Worm (Caenorhabditis elegans) whole organism, young adult: ENCODE results near the gene twk-34.

ENCODE experiments used
- B0019.2 ChIP-seq: fragments of 200-800 bp; sonication (Bioruptor generic); conservative IDR thresholded peaks from 2 replicates; pipeline ENCODE4 v1.3.6; 2022; ENCODE audit warnings: missing genetic modification reagents, missing genetic modification characterization, missing compliant biosample characterization
- F37B4.10 ChIP-seq: fragments of 200-800 bp; sonication (Bioruptor generic); IDR thresholded peaks from 2 replicates; pipeline ENCODE4 v1.3.6; 2022; ENCODE audit warnings: missing genetic modification characterization, missing compliant biosample characterization
- Y53F4B.3 ChIP-seq: fragments of 200-800 bp; sonication (Bioruptor generic); IDR thresholded peaks from 2 replicates; pipeline ENCODE4 v1.3.6; 2022; ENCODE audit warnings: missing genetic modification reagents, missing genetic modification characterization, missing compliant biosample characterization
- Y67H2A.10 ChIP-seq: fragments of 200-800 bp; sonication (Bioruptor generic); conservative IDR thresholded peaks from 2 replicates; pipeline ENCODE4 v1.3.6; 2022; ENCODE audit warnings: missing genetic modification reagents, missing genetic modification characterization, missing compliant biosample characterization
- Y95B8A.8 ChIP-seq: fragments of 200-800 bp; sonication (Bioruptor generic); IDR thresholded peaks from 2 replicates; pipeline ENCODE4 v1.3.6; 2022; ENCODE audit warnings: missing genetic modification reagents, missing genetic modification characterization, missing compliant biosample characterization
- ZK185.1 ChIP-seq: sonication (generic microtip); optimal IDR thresholded peaks from 2 replicates; lab custom pipeline; 2016; ENCODE audit warnings: mild to moderate bottlenecking, missing genetic modification characterization, missing compliant biosample characterization; ENCODE audit not compliant: poor library complexity, severe bottlenecking
- akir-1 ChIP-seq: fragments of 200-800 bp; sonication (Bioruptor generic); optimal IDR thresholded peaks from 2 replicates; lab custom pipeline; 2018; ENCODE audit warnings: mild to moderate bottlenecking, missing genetic modification characterization, moderate library complexity, missing compliant biosample characterization
- aptf-2 ChIP-seq: fragments of 200-800 bp; sonication (Bioruptor generic); conservative IDR thresholded peaks from 2 replicates; pipeline ENCODE4 v1.3.6; 2022; ENCODE audit warnings: missing genetic modification reagents, missing genetic modification characterization, missing compliant biosample characterization
- aptf-3 ChIP-seq: fragments of 200-800 bp; sonication (Bioruptor generic); IDR thresholded peaks from 2 replicates; pipeline ENCODE4 v1.3.6; 2022; ENCODE audit warnings: missing genetic modification characterization, missing compliant biosample characterization
- cebp-1 ChIP-seq, 2 experiments: fragments of 200-800 bp in 1 of 2; sonication (Bioruptor generic) in 1 of 2; sonication (generic microtip) in 1 of 2; IDR thresholded peaks in 1 of 2; optimal IDR thresholded peaks in 1 of 2; 2 replicates each; pipeline versions ENCODE4 v1.3.6 to Lab custom; 2017 to 2022; ENCODE audit warnings: missing compliant biosample characterization in 2 of 2, missing genetic modification characterization in 2 of 2, mild to moderate bottlenecking in 1 of 2, missing genetic modification reagents in 1 of 2, moderate library complexity in 1 of 2
- cebp-2 ChIP-seq: fragments of 200-800 bp; sonication (Bioruptor generic); IDR thresholded peaks from 2 replicates; pipeline ENCODE4 v1.3.6; 2022; ENCODE audit warnings: missing genetic modification characterization, missing compliant biosample characterization
- ceh-40 ChIP-seq: fragments of 200-800 bp; sonication (Bioruptor generic); IDR thresholded peaks from 2 replicates; pipeline ENCODE4 v1.3.6; 2022; ENCODE audit warnings: missing genetic modification characterization, missing compliant biosample characterization
- ceh-79 ChIP-seq: sonication (generic microtip); optimal IDR thresholded peaks from 2 replicates; lab custom pipeline; 2017; ENCODE audit warnings: mild to moderate bottlenecking, missing genetic modification characterization, missing compliant biosample characterization
- die-1 ChIP-seq: sonication (generic microtip); optimal IDR thresholded peaks from 2 replicates; lab custom pipeline; 2016; ENCODE audit warnings: missing genotype, mild to moderate bottlenecking, missing genetic modification characterization, missing compliant biosample characterization
- dpff-1 ChIP-seq: sonication (generic microtip); optimal IDR thresholded peaks from 2 replicates; lab custom pipeline; 2017; ENCODE audit warnings: mild to moderate bottlenecking, missing genetic modification characterization, missing compliant biosample characterization
- egl-44 ChIP-seq: fragments of 200-800 bp; sonication (Bioruptor generic); IDR thresholded peaks from 2 replicates; pipeline ENCODE4 v1.3.6; 2022; ENCODE audit warnings: missing genetic modification reagents, missing genetic modification characterization, missing compliant biosample characterization
- egrh-3 ChIP-seq: fragments of 200-800 bp; sonication (Bioruptor generic); IDR thresholded peaks from 2 replicates; pipeline ENCODE4 v1.3.6; 2022; ENCODE audit warnings: missing genetic modification reagents, missing genetic modification characterization, missing compliant biosample characterization
- gei-17 ChIP-seq: fragments of 200-800 bp; sonication (Bioruptor generic); optimal IDR thresholded peaks from 2 replicates; lab custom pipeline; 2018; ENCODE audit warnings: mild to moderate bottlenecking, missing genetic modification characterization, missing compliant biosample characterization
- him-1 ChIP-seq: sonication (generic microtip); optimal IDR thresholded peaks from 2 replicates; lab custom pipeline; 2016; ENCODE audit warnings: missing genotype, missing genetic modification reagents, missing genetic modification characterization, missing compliant biosample characterization
- hlh-12 ChIP-seq: sonication (generic microtip); optimal IDR thresholded peaks from 2 replicates; lab custom pipeline; 2016; ENCODE audit warnings: missing genetic modification characterization, missing compliant biosample characterization
- hmg-1.2 ChIP-seq: fragments of 200-800 bp; sonication (Bioruptor generic); IDR thresholded peaks from 2 replicates; pipeline ENCODE4 v1.3.6; 2022; ENCODE audit warnings: missing genetic modification reagents, missing genetic modification characterization, missing compliant biosample characterization
- hmg-20 ChIP-seq: fragments of 200-800 bp; sonication (Bioruptor generic); IDR thresholded peaks from 2 replicates; pipeline ENCODE4 v1.3.6; 2022; ENCODE audit warnings: missing genetic modification reagents, missing genetic modification characterization, missing compliant biosample characterization
- hsf-1 ChIP-seq: fragments of 200-800 bp; sonication (Bioruptor generic); IDR thresholded peaks from 2 replicates; pipeline ENCODE4 v1.3.6; 2022; ENCODE audit warnings: missing genetic modification reagents, missing genetic modification characterization, missing compliant biosample characterization
- lag-1 ChIP-seq: fragments of 200-800 bp; sonication (Bioruptor generic); IDR thresholded peaks from 2 replicates; pipeline ENCODE4 v1.3.6; 2022; ENCODE audit warnings: missing genetic modification reagents, missing genetic modification characterization, missing compliant biosample characterization
- lin-26 ChIP-seq: fragments of 200-800 bp; sonication (Bioruptor generic); IDR thresholded peaks from 2 replicates; pipeline ENCODE4 v1.3.6; 2022; ENCODE audit warnings: missing genetic modification reagents, missing genetic modification characterization, missing compliant biosample characterization
- nfya-1 ChIP-seq: sonication (generic microtip); optimal IDR thresholded peaks from 2 replicates; lab custom pipeline; 2017; ENCODE audit warnings: antibody characterized with exemption, missing compliant biosample characterization, missing genetic modification characterization, borderline replicate concordance; ENCODE audit not compliant: insufficient read depth
- nfyb-1 ChIP-seq: fragments of 200-800 bp; sonication (Bioruptor generic); IDR thresholded peaks from 2 replicates; pipeline ENCODE4 v1.3.6; 2022; ENCODE audit warnings: missing genetic modification reagents, missing genetic modification characterization, missing compliant biosample characterization
- nhr-179 ChIP-seq: sonication (generic microtip); optimal IDR thresholded peaks from 2 replicates; lab custom pipeline; 2016; ENCODE audit warnings: mild to moderate bottlenecking, missing genetic modification characterization, missing compliant biosample characterization
- sdz-38 ChIP-seq: sonication (generic microtip); optimal IDR thresholded peaks from 2 replicates; lab custom pipeline; 2016; ENCODE audit warnings: missing genotype, missing genetic modification characterization, missing compliant biosample characterization
- snpc-1.3 ChIP-seq: sonication (generic microtip); optimal IDR thresholded peaks from 2 replicates; lab custom pipeline; 2017; ENCODE audit warnings: missing genetic modification characterization, mild to moderate bottlenecking, missing compliant biosample characterization, antibody characterized with exemption, moderate library complexity, missing genotype, missing genetic modification reagents; ENCODE audit not compliant: insufficient read depth
- snpc-3.4 ChIP-seq: sonication (generic microtip); optimal IDR thresholded peaks from 2 replicates; lab custom pipeline; 2017; ENCODE audit warnings: missing genetic modification characterization, mild to moderate bottlenecking, missing compliant biosample characterization, antibody characterized with exemption, moderate library complexity, missing genotype, missing genetic modification reagents
- snpc-4 ChIP-seq, 5 experiments: fragments of 150-350 bp in 1 of 5; sonication (generic microtip) in 4 of 5; optimal IDR thresholded peaks; 2 replicates each; lab custom pipeline; 2014 to 2018; ENCODE audit warnings: missing genetic modification characterization in 5 of 5, missing biosample characterization in 3 of 5, antibody characterized with exemption in 2 of 5, mild to moderate bottlenecking in 2 of 5, missing compliant biosample characterization in 2 of 5, missing genotype in 2 of 5, moderate library complexity in 2 of 5, missing genetic modification reagents in 1 of 5
- unc-130 ChIP-seq: sonication (generic microtip); optimal IDR thresholded peaks from 2 replicates; lab custom pipeline; 2016; ENCODE audit warnings: missing genetic modification reagents, missing genetic modification characterization, missing compliant biosample characterization
- zfh-2 ChIP-seq: fragments of 200-800 bp; sonication (Bioruptor generic); conservative IDR thresholded peaks from 2 replicates; pipeline ENCODE4 v1.3.6; 2022; ENCODE audit warnings: missing genetic modification reagents, missing genetic modification characterization, missing compliant biosample characterization
- zim-3 ChIP-seq: sonication (generic microtip); optimal IDR thresholded peaks from 2 replicates; lab custom pipeline; 2017; ENCODE audit warnings: mild to moderate bottlenecking, missing genetic modification characterization, moderate library complexity, missing compliant biosample characterization

The twk-34 gene

DNA sequence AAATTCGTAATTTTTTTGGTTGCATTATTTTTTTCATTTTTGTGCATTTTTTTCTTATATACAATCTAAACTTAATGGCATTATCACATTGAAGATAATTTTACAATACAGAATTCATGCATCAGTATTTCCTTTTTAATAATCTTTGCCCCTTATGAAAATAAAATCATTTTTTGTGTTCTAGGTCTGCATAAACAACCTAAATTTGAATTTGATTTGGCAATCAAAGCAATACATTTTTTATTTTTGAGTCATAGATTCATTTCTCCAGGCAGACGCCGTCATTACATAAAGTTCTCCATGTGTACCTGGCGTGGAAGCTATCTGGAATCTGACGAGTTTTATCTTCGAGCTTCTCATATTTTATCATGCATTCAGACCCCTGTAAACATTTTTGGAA, 17.1 kb downstream of the twk-34 start, which contains the start of gene srh-140:
Gene srh-140 (plus strand): TSS at position 301 of the 400 bp plus-strand sequence.
- no peak for TF ChIP-seq egl-44 (GFP tag; lab: Robert Waterston, UW)
- TF ChIP-seq egrh-3 (GFP tag; lab: Robert Waterston, UW): no peak
- no peak for TF ChIP-seq unc-130 (GFP tag; lab: Kevin White, UChicago)
- TF ChIP-seq gei-17 (GFP tag; lab: Kevin White, UChicago): no peak
- TF ChIP-seq snpc-1.3 (tag; lab: Kevin White, UChicago): no peak
- TF ChIP-seq aptf-3 (GFP tag; lab: Robert Waterston, UW): no peak
- TF ChIP-seq hmg-1.2 (GFP tag; lab: Robert Waterston, UW): no peak
- TF ChIP-seq B0019.2 (GFP tag; lab: Robert Waterston, UW): no peak
- TF ChIP-seq hsf-1 (GFP tag; lab: Robert Waterston, UW): no peak
- TF ChIP-seq lag-1 (GFP tag; lab: Robert Waterston, UW): no peak
- no peak for TF ChIP-seq snpc-4 (GFP tag; optimal IDR thresholded peaks at IDR 0.05; lab: Kevin White, UChicago)
- TF ChIP-seq snpc-4 (tag; optimal IDR thresholded peaks at IDR 0.05; lab: Kevin White, UChicago): no peak
- TF ChIP-seq dpff-1 (tag; lab: Kevin White, UChicago): no peak
- no peak for TF ChIP-seq him-1 (tag; lab: Kevin White, UChicago)
- TF ChIP-seq nfyb-1 (GFP tag; lab: Robert Waterston, UW): no peak

DNA sequence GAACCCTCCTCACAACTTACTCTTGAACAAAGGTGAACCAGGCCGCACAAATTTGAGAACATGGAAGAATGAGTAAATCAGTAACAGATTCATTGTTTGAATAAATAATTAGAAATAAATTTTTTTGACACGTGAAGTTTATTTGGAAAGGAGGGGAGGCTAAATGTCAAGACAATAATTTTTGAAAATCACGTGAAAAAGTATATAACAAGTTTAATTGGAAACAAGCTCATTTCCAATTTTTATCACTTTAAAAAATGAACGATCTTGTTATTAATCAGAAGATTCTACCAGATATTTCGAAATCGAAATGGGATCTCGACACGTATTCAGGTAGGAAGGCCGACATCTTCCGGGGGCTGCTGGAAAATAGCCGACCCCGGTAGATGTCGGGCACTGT, 21.9 kb downstream of the twk-34 start, which contains the start of the genes irld-57 and sfxn-1.3:
Gene irld-57 (minus strand): TSS at position 101 of the 400 bp plus-strand sequence.
Gene sfxn-1.3 (plus strand): TSS at position 232 of the 400 bp plus-strand sequence.
- TF ChIP-seq ZK185.1 (tag; lab: Kevin White, UChicago): no peak
- TF ChIP-seq Y53F4B.3 (GFP tag; lab: Robert Waterston, UW): no peak
- TF ChIP-seq hmg-1.2 (GFP tag; lab: Robert Waterston, UW): no peak
- TF ChIP-seq hlh-12 (tag; lab: Kevin White, UChicago): no peak
- TF ChIP-seq zim-3: no peak
- TF ChIP-seq sdz-38 (tag; lab: Kevin White, UChicago): no peak
- no peak for TF ChIP-seq ceh-79 (tag; lab: Kevin White, UChicago)
- no peak for TF ChIP-seq aptf-2 (GFP tag; lab: Robert Waterston, UW)
- TF ChIP-seq, all 124 proteins: peak for 0

DNA sequence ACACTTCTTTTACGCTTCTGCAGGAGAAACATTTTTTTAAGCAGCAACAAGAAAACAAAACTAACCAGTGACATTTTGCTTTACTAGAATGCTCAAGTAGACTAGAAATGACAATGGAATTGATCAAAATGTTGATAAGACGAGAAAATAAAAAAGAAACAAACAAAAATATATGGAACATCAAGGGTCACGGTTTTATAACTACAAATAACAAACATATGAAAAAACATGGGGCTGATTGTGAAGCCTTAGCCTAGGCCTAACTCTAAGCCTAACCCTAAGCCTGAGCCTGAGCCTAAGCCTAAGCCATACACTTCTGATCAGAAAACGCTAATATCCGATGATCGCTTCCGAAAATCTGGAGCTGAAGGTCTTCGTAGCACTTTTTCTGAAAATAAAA, 25.7 kb downstream of the twk-34 start, which contains the start of gene Y6E2A.10:
Gene Y6E2A.10 (minus strand): TSS at position 101 of the 400 bp plus-strand sequence.
- TF ChIP-seq nfya-1 (tag; lab: Kevin White, UChicago) (no peak), Y67H2A.10 (no peak), snpc-3.4 (tag; lab: Kevin White, UChicago) (no peak), Y95B8A.8 (GFP tag; lab: Robert Waterston, UW) (no peak), nfyb-1 (GFP tag; lab: Robert Waterston, UW) (no peak), ceh-40 (GFP tag; lab: Robert Waterston, UW) (no peak), cebp-1 (GFP tag; IDR thresholded peaks at IDR 0.05; lab: Robert Waterston, UW) (no peak), cebp-1 (tag; optimal IDR thresholded peaks at IDR 0.05; lab: Kevin White, UChicago) (no peak), F37B4.10 (no peak)

DNA sequence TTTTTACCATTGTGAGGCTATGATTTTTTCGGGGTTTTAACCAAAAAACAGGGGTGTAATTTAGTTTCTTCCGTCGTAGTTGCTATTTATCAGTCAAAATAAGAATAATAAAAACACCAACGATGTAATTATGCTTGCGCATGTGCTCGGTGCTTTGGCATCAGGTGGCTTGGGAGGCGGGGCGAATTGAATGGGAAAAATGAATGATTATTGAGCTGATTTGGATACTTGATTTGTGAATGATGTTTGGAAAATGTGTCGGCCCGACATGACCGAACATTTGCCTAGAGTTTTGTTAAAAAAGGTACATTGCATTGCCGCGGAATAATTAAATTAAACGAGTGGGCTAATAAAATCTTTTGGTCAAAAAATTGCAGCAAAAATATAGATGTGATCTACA, 27.4 kb downstream of the twk-34 start, which contains the start of gene str-38:
Gene str-38 (minus strand): TSS at position 101 of the 400 bp plus-strand sequence.
- TF ChIP-seq hmg-20 (GFP tag; lab: Robert Waterston, UW): no peak
- TF ChIP-seq, all 124 proteins: peak for 0

- TF ChIP-seq nhr-179 (tag; lab: Kevin White, UChicago): no peak
- no peak for TF ChIP-seq lin-26 (GFP tag; lab: Robert Waterston, UW)
- no peak for TF ChIP-seq die-1 (tag; lab: Kevin White, UChicago)
- no peak for TF ChIP-seq cebp-2 (GFP tag; lab: Robert Waterston, UW)
- no peak for TF ChIP-seq akir-1 (GFP tag; lab: Kevin White, UChicago)
- TF ChIP-seq zfh-2 (GFP tag; lab: Robert Waterston, UW): peak; percentile 79
- TF ChIP-seq, all 124 proteins: peak for 1
Observed at ce11 chrV:15733020-15733419, 28.3 kb downstream of the twk-34 start.
